Fruit fly (Drosophila melanogaster) whole organism, embryonic: ENCODE results near the gene Traf-like.

Experiments used
- C15 ChIP-seq: fragments of 200-800 bp; sonication (Bioruptor generic); IDR thresholded peaks from 3 replicates; pipeline ENCODE4 v1.3.6; 2022; ENCODE audit warnings: missing biosample characterization, missing genetic modification characterization
- CG14014 ChIP-seq: fragments of 200-800 bp; sonication (Bioruptor generic); IDR thresholded peaks from 2 replicates; pipeline ENCODE4 v1.3.6; 2022; ENCODE audit warnings: missing biosample characterization, missing genetic modification characterization
- CG32532 ChIP-seq: fragments of 200-800 bp; sonication (Bioruptor generic); IDR thresholded peaks from 2 replicates; pipeline ENCODE4 v1.3.6; 2022; ENCODE audit warnings: missing biosample characterization, missing genetic modification characterization
- CG4617 ChIP-seq: fragments of 200-800 bp; sonication (Bioruptor generic); optimal IDR thresholded peaks from 3 replicates; lab custom pipeline; 2016; ENCODE audit warnings: missing biosample characterization, missing genetic modification characterization, borderline replicate concordance
- CkIIα-i1 ChIP-seq: fragments of 200-800 bp; sonication (Bioruptor generic); IDR thresholded peaks from 2 replicates; pipeline ENCODE4 v1.3.6; 2022; ENCODE audit warnings: missing biosample characterization, missing genetic modification characterization
- HLHmδ ChIP-seq: fragments of 200-800 bp; sonication (Bioruptor generic); optimal IDR thresholded peaks from 2 replicates; lab custom pipeline; 2018; ENCODE audit warnings: missing biosample characterization, mild to moderate bottlenecking, missing genetic modification characterization, moderate library complexity
- Nf-YA ChIP-seq: fragments of 200-800 bp; sonication (Bioruptor generic); IDR thresholded peaks from 2 replicates; pipeline ENCODE4 v1.3.6; 2022; ENCODE audit warnings: missing biosample characterization, missing genetic modification characterization
- Six4 ChIP-seq: fragments of 200-800 bp; sonication (Bioruptor generic); optimal IDR thresholded peaks from 2 replicates; lab custom pipeline; 2016; ENCODE audit warnings: missing biosample characterization, missing genetic modification characterization
- Trl ChIP-seq, 3 experiments: fragments of >200 bp in 2 of 3; fragments of 200-800 bp in 1 of 3; sonication (Bioruptor generic) in 1 of 3; optimal IDR thresholded peaks; 2 replicates in 1 of 3; 3 replicates in 2 of 3; lab custom pipeline; 2016 to 2017; ENCODE audit warnings: missing biosample characterization in 1 of 3, missing genetic modification characterization in 1 of 3
- maf-S ChIP-seq: fragments of 200-800 bp; sonication (Bioruptor generic); optimal IDR thresholded peaks from 2 replicates; lab custom pipeline; 2016; ENCODE audit warnings: missing biosample characterization, missing genetic modification characterization
- pb ChIP-seq: fragments of 200-800 bp; sonication (Bioruptor generic); optimal IDR thresholded peaks from 3 replicates; lab custom pipeline; 2016; ENCODE audit warnings: missing biosample characterization, missing genetic modification characterization
- psq ChIP-seq: fragments of 200-800 bp; sonication (Bioruptor generic); optimal IDR thresholded peaks from 2 replicates; lab custom pipeline; 2017; ENCODE audit warnings: missing biosample characterization, missing genetic modification characterization
- ranshi ChIP-seq: fragments of 200-800 bp; sonication (Bioruptor generic); IDR thresholded peaks from 2 replicates; pipeline ENCODE4 v1.3.6; 2022; ENCODE audit warnings: missing biosample characterization, missing genetic modification characterization
- tll ChIP-seq, 2 experiments: fragments of 200-800 bp in 1 of 2; fragments of >200 bp in 1 of 2; sonication (Bioruptor generic) in 1 of 2; optimal IDR thresholded peaks; 2 replicates each; lab custom pipeline; 2017 to 2019; ENCODE audit warnings: missing biosample characterization in 2 of 2, missing genetic modification characterization in 2 of 2, mild to moderate bottlenecking in 1 of 2, moderate library complexity in 1 of 2

DNA sequence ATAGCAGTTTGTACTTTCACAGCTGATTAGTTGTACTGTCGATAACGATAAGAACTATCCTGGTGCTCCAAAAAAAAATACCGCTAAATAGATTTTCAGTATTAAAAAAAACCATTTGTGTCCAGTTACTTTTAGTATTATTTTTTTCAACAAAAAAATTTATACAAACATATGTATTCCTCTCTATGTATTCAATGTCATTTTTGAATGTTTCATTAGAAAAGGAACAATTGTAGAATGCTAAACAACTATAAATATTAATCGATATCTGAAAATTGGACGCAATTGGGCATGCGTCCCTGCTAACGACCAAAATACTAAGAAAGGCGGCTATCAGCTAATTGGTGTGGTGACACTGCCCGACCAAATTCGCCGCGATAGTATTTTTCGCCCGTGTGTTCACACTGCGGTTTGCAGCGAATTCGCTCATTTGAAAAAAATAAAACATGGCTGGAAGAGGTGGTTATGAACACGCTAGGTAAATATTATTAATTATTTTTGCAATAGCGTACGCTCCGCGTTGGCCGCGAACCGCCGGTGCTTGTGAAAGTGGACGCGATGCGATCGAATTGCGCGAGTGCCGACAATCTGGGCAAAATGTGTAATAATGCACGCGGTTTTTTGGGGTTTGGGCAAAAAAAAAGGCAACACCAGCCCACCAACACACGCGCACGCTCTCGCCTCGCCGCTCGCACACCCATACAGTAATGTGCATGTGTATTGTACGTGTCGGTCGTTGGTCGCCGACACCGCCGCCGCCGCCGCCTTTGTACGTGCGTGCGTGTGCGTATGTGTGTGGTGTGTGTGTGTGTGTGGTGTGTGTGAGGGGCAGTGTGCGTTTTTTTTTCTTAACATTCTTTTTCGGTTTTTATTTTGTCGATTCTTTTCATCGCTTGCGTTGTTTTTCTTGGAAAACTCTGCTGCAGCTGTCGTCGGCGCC is 33.7 kb downstream of the Traf-like start, which contains the start of the genes CG34015 and eIF4H1:
- TF ChIP-seq tll (GFP tag; optimal IDR thresholded peaks at IDR 0.05; lab: Kevin White, UChicago) (no peak), CG32532 (GFP tag; lab: Robert Waterston, UW) (no peak), CkIIα-i1 (no peak), HLHmδ (GFP tag; lab: Kevin White, UChicago) (no peak), CG14014 (no peak), CG4617 (GFP tag; lab: Kevin White, UChicago) (no peak), C15 (no peak), ranshi (no peak), maf-S (GFP tag; lab: Kevin White, UChicago) (no peak), Nf-YA (GFP tag; lab: Robert Waterston, UW) (no peak), pb (no peak), Trl (optimal IDR thresholded peaks at IDR 0.05; lab: Kevin White, UChicago) (no peak), Trl (GFP tag; optimal IDR thresholded peaks at IDR 0.05; lab: Kevin White, UChicago) (no peak), psq (GFP tag; lab: Kevin White, UChicago) (no peak), Six4 (GFP tag; lab: Kevin White, UChicago) (no peak)
